Fruit fly (Drosophila melanogaster) whole organism, embryonic: ENCODE data around the gene Ada2a.

Source experiments
- CG12104 ChIP-seq: fragments of 200-800 bp; sonication (Bioruptor generic); optimal IDR thresholded peaks from 3 replicates; lab custom pipeline; 2016; ENCODE audit warnings: missing biosample characterization, missing genetic modification characterization
- CG8359 ChIP-seq: fragments of 200-800 bp; sonication (Bioruptor generic); optimal IDR thresholded peaks from 2 replicates; lab custom pipeline; 2017; ENCODE audit warnings: missing biosample characterization, mild to moderate bottlenecking, missing genetic modification characterization, borderline replicate concordance
- cwo ChIP-seq: fragments of 200-800 bp; sonication (Bioruptor generic); optimal IDR thresholded peaks from 3 replicates; lab custom pipeline; 2017; ENCODE audit warnings: missing biosample characterization, missing genetic modification characterization, mild to moderate bottlenecking, moderate library complexity, missing genetic modification reagents
- prd ChIP-seq, 3 experiments: fragments of >200 bp in 2 of 3; fragments of 200-800 bp in 1 of 3; sonication (Bioruptor generic) in 1 of 3; optimal IDR thresholded peaks in 2 of 3; IDR thresholded peaks in 1 of 3; 2 replicates in 2 of 3; 3 replicates in 1 of 3; pipeline versions ENCODE4 v1.3.6 to Lab custom; 2017 to 2022; ENCODE audit warnings: missing biosample characterization in 1 of 3, missing genetic modification characterization in 1 of 3

dm6 chr3R:18260016-18260415, 4.7 kb upstream of the Ada2a start:
- TF ChIP-seq prd (optimal IDR thresholded peaks at IDR 0.05; lab: Kevin White, UChicago) (no peak), prd (GFP tag; IDR thresholded peaks at IDR 0.05; lab: Robert Waterston, UW) (no peak; the same call in 2 of the 3 replicates), CG8359 (GFP tag; lab: Kevin White, UChicago) (no peak), CG12104 (no peak), cwo (no peak)
